Fruit fly (Drosophila melanogaster) whole organism, adult: ENCODE measurements around the gene CG14610.

Experiments
- CG14711 ChIP-seq: fragments of 200-800 bp; sonication (Bioruptor generic); optimal IDR thresholded peaks from 2 replicates; lab custom pipeline; 2018; ENCODE audit warnings: missing biosample characterization, mild to moderate bottlenecking, missing genetic modification characterization, moderate library complexity
- CG1620 ChIP-seq: fragments of 200-800 bp; sonication (Bioruptor generic); optimal IDR thresholded peaks from 2 replicates; lab custom pipeline; 2016; ENCODE audit warnings: missing biosample characterization, missing genetic modification characterization
- CG33017 ChIP-seq: fragments of 200-800 bp; sonication (Bioruptor generic); optimal IDR thresholded peaks from 2 replicates; lab custom pipeline; 2018; ENCODE audit warnings: missing biosample characterization, mild to moderate bottlenecking, missing genetic modification characterization, moderate library complexity
- Clk ChIP-seq: fragments of 200-800 bp; sonication (Bioruptor generic); optimal IDR thresholded peaks from 2 replicates; lab custom pipeline; 2017; ENCODE audit warnings: missing biosample characterization, missing genetic modification characterization
- Mnt ChIP-seq: fragments of 200-800 bp; sonication (Bioruptor generic); optimal IDR thresholded peaks from 2 replicates; lab custom pipeline; 2016; ENCODE audit warnings: missing biosample characterization, mild to moderate bottlenecking, missing genetic modification characterization
- kay ChIP-seq: fragments of 200-800 bp; sonication (Bioruptor generic); peaks from one replicate; lab custom pipeline; 2016; ENCODE audit warnings: missing biosample characterization, missing genetic modification characterization, borderline replicate concordance
- toe ChIP-seq: fragments of 200-800 bp; sonication (Bioruptor generic); optimal IDR thresholded peaks from 2 replicates; lab custom pipeline; 2016; ENCODE audit warnings: missing biosample characterization, missing genetic modification characterization

DNA sequence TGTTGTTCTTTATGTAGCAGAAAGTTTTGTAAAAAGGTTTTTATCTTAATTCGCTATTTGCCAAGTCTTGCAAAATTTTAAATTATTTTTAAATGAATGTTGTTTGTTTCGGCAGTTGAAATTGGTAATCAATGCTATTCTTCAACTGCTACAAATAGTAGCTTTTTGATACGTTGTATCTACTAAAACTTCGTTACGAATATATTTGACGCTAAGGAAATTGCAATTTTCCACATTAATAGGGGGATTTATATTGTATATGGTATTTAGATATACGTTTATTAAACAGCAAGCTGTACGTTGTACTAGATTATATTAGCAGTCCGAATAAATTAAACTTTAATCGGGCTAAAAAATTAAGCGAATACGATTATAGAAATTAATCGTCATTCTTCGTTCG, 12.8 kb downstream of the CG14610 start, which contains the start of gene CG31493:
- no peak for TF ChIP-seq kay (GFP tag; lab: Kevin White, UChicago)
- TF ChIP-seq toe (GFP tag; lab: Kevin White, UChicago) = no peak
- no peak for TF ChIP-seq CG1620
- TF ChIP-seq Clk = no peak
- TF ChIP-seq Mnt (GFP tag; lab: Kevin White, UChicago) = no peak
- TF ChIP-seq CG14711 (tag; lab: Kevin White, UChicago) = no peak
- TF ChIP-seq CG33017 = no peak
